Fruit fly (Drosophila melanogaster) S2 (cell line): ENCODE results near the gene Mco4.

Source experiments
- CG8478 ChIP-seq: fragments of >200 bp; optimal IDR thresholded peaks from 2 replicates; lab custom pipeline; 2018
- CTCF ChIP-seq, 2 experiments: fragments of >200 bp; optimal IDR thresholded peaks; 2 replicates each; lab custom pipeline; 2018

dm6 chrX:17875695-17876094 lies 19.8 kb upstream of the Mco4 start:
- TF ChIP-seq CG8478 (lab: Kevin White, UChicago) (no peak), CTCF (optimal IDR thresholded peaks at IDR 0.05; lab: Kevin White, UChicago) (no peak)
